Fruit fly (Drosophila melanogaster) whole organism, prepupa: ENCODE data around the gene SmydA-3.
A peak's percentile ranks its signal among the peaks of the same experiment; 100 is the strongest.

Experiments used
- Blimp-1 ChIP-seq: fragments of 200-800 bp; sonication (Bioruptor generic); optimal IDR thresholded peaks from 3 replicates; lab custom pipeline; 2017; ENCODE audit warnings: missing biosample characterization, missing genetic modification characterization, mild to moderate bottlenecking, moderate library complexity, missing genetic modification reagents
- CG10631 ChIP-seq: fragments of 200-800 bp; sonication (Bioruptor generic); optimal IDR thresholded peaks from 2 replicates; lab custom pipeline; 2016; ENCODE audit warnings: missing biosample characterization, missing genetic modification characterization
- CG10669 ChIP-seq: fragments of 200-800 bp; sonication (Bioruptor generic); optimal IDR thresholded peaks from 3 replicates; lab custom pipeline; 2018; ENCODE audit warnings: missing biosample characterization, mild to moderate bottlenecking, missing genetic modification characterization, moderate library complexity
- CG11902 ChIP-seq: fragments of 200-800 bp; sonication (Bioruptor generic); optimal IDR thresholded peaks from 3 replicates; lab custom pipeline; 2016; ENCODE audit warnings: missing biosample characterization, missing genetic modification characterization
- CG15336 ChIP-seq: fragments of 200-800 bp; sonication (Bioruptor generic); IDR thresholded peaks from 2 replicates; pipeline ENCODE4 v1.3.6; 2022; ENCODE audit warnings: missing biosample characterization, missing genetic modification characterization
- CG1621 ChIP-seq: fragments of 200-800 bp; sonication (Bioruptor generic); optimal IDR thresholded peaks from 3 replicates; lab custom pipeline; 2018; ENCODE audit warnings: missing biosample characterization, mild to moderate bottlenecking, missing genetic modification characterization
- CG16779 ChIP-seq: fragments of 200-800 bp; sonication (Bioruptor generic); optimal IDR thresholded peaks from 3 replicates; lab custom pipeline; 2017; ENCODE audit warnings: missing biosample characterization, mild to moderate bottlenecking, missing genetic modification characterization
- CG3032 ChIP-seq: fragments of 200-800 bp; optimal IDR thresholded peaks from 2 replicates; lab custom pipeline; 2019; ENCODE audit warnings: missing biosample characterization, mild to moderate bottlenecking, missing genetic modification characterization, moderate library complexity
- CG31627 ChIP-seq: fragments of 200-800 bp; sonication (Bioruptor generic); optimal IDR thresholded peaks from 3 replicates; lab custom pipeline; 2016; ENCODE audit warnings: missing biosample characterization, missing genetic modification characterization
- CG32006 ChIP-seq: fragments of 200-800 bp; sonication (Bioruptor generic); optimal IDR thresholded peaks from 3 replicates; lab custom pipeline; 2017; ENCODE audit warnings: missing biosample characterization, mild to moderate bottlenecking, missing genetic modification characterization
- CG34406 ChIP-seq: fragments of 200-800 bp; sonication (Bioruptor generic); optimal IDR thresholded peaks from 3 replicates; lab custom pipeline; 2016; ENCODE audit warnings: missing biosample characterization, missing genetic modification characterization
- CG4318 ChIP-seq: fragments of 200-800 bp; sonication (Bioruptor generic); optimal IDR thresholded peaks from 3 replicates; lab custom pipeline; 2017; ENCODE audit warnings: missing biosample characterization, mild to moderate bottlenecking, missing genetic modification characterization
- CG6276 ChIP-seq: fragments of 200-800 bp; sonication (Bioruptor generic); optimal IDR thresholded peaks from 2 replicates; lab custom pipeline; 2017; ENCODE audit warnings: missing biosample characterization, mild to moderate bottlenecking, missing genetic modification characterization
- CG6808 ChIP-seq: fragments of 200-800 bp; sonication (Bioruptor generic); optimal IDR thresholded peaks from 3 replicates; lab custom pipeline; 2017; ENCODE audit warnings: missing biosample characterization, missing genetic modification characterization, mild to moderate bottlenecking, moderate library complexity, missing genetic modification reagents
- CG6854 ChIP-seq: fragments of 200-800 bp; sonication (Bioruptor generic); optimal IDR thresholded peaks from 2 replicates; lab custom pipeline; 2017; ENCODE audit warnings: missing biosample characterization, mild to moderate bottlenecking, missing genetic modification characterization
- CG7368 ChIP-seq: fragments of 200-800 bp; sonication (Bioruptor generic); optimal IDR thresholded peaks from 3 replicates; lab custom pipeline; 2016; ENCODE audit warnings: missing biosample characterization, missing genetic modification characterization
- CG8119 ChIP-seq: fragments of 200-800 bp; sonication (Bioruptor generic); IDR thresholded peaks from 3 replicates; pipeline ENCODE4 v1.3.6; 2022; ENCODE audit warnings: missing biosample characterization, missing genetic modification characterization
- CG8319 ChIP-seq: fragments of 200-800 bp; sonication (Bioruptor generic); optimal IDR thresholded peaks from 3 replicates; lab custom pipeline; 2016; ENCODE audit warnings: missing biosample characterization, missing genetic modification characterization
- CG8632 ChIP-seq: fragments of 200-800 bp; sonication (Bioruptor generic); optimal IDR thresholded peaks from 3 replicates; lab custom pipeline; 2016; ENCODE audit warnings: missing biosample characterization, missing genetic modification characterization
- Eip75B ChIP-seq: fragments of 200-800 bp; sonication (Bioruptor generic); optimal IDR thresholded peaks from 3 replicates; lab custom pipeline; 2016; ENCODE audit warnings: missing biosample characterization, missing genetic modification characterization
- Eip78C ChIP-seq: fragments of 200-800 bp; sonication (Bioruptor generic); peaks from one replicate; lab custom pipeline; 2016; ENCODE audit warnings: missing biosample characterization, missing genetic modification characterization
- Ets21C ChIP-seq: fragments of 200-800 bp; sonication (Bioruptor generic); optimal IDR thresholded peaks from 3 replicates; lab custom pipeline; 2016; ENCODE audit warnings: missing biosample characterization, missing genetic modification characterization
- Ets96B ChIP-seq: fragments of 200-800 bp; optimal IDR thresholded peaks from 2 replicates; lab custom pipeline; 2019; ENCODE audit warnings: missing biosample characterization, mild to moderate bottlenecking, missing genetic modification characterization, moderate library complexity
- Gug ChIP-seq: fragments of 200-800 bp; sonication (Bioruptor generic); IDR thresholded peaks from 2 replicates; pipeline ENCODE4 v1.3.6; 2022; ENCODE audit warnings: missing biosample characterization, missing genetic modification characterization
- Hr39 ChIP-seq: fragments of 200-800 bp; sonication (Bioruptor generic); optimal IDR thresholded peaks from 2 replicates; lab custom pipeline; 2016; ENCODE audit warnings: missing biosample characterization, missing genetic modification characterization
- Hr4 ChIP-seq: fragments of 200-800 bp; sonication (Bioruptor generic); optimal IDR thresholded peaks from 3 replicates; lab custom pipeline; 2016; ENCODE audit warnings: missing biosample characterization, missing genetic modification characterization
- Met ChIP-seq: fragments of 200-800 bp; sonication (Bioruptor generic); optimal IDR thresholded peaks from 3 replicates; lab custom pipeline; 2016; ENCODE audit warnings: missing biosample characterization, missing genetic modification characterization
- OdsH ChIP-seq: fragments of 200-800 bp; sonication (Bioruptor generic); optimal IDR thresholded peaks from 3 replicates; lab custom pipeline; 2016; ENCODE audit warnings: missing biosample characterization, missing genetic modification characterization
- Sox102F ChIP-seq: fragments of 200-800 bp; sonication (Bioruptor generic); optimal IDR thresholded peaks from 2 replicates; lab custom pipeline; 2016; ENCODE audit warnings: missing biosample characterization, mild to moderate bottlenecking, missing genetic modification characterization
- Sox14 ChIP-seq: fragments of 200-800 bp; sonication (Bioruptor generic); optimal IDR thresholded peaks from 3 replicates; lab custom pipeline; 2016; ENCODE audit warnings: missing biosample characterization, missing genetic modification characterization
- Sox15 ChIP-seq: fragments of 200-800 bp; sonication (Bioruptor generic); optimal IDR thresholded peaks from 3 replicates; lab custom pipeline; 2016; ENCODE audit warnings: missing biosample characterization, missing genetic modification characterization
- achi ChIP-seq: fragments of 200-800 bp; sonication (Bioruptor generic); optimal IDR thresholded peaks from 3 replicates; lab custom pipeline; 2016; ENCODE audit warnings: missing biosample characterization, missing genetic modification characterization
- acj6 ChIP-seq: fragments of 200-800 bp; sonication (Bioruptor generic); optimal IDR thresholded peaks from 3 replicates; lab custom pipeline; 2016; ENCODE audit warnings: missing biosample characterization, missing genetic modification characterization
- dac ChIP-seq: fragments of 200-800 bp; sonication (Bioruptor generic); optimal IDR thresholded peaks from 2 replicates; lab custom pipeline; 2017; ENCODE audit warnings: missing biosample characterization, mild to moderate bottlenecking, missing genetic modification characterization
- dsx ChIP-seq: fragments of 200-800 bp; optimal IDR thresholded peaks from 3 replicates; lab custom pipeline; 2019; ENCODE audit warnings: missing biosample characterization, mild to moderate bottlenecking, missing genetic modification characterization, moderate library complexity; ENCODE audit not compliant: poor library complexity, severe bottlenecking
- eg ChIP-seq: fragments of 200-800 bp; sonication (Bioruptor generic); IDR thresholded peaks from 3 replicates; pipeline ENCODE4 v1.3.6; 2022; ENCODE audit warnings: missing biosample characterization, missing genetic modification characterization
- esn ChIP-seq: fragments of 200-800 bp; sonication (Bioruptor generic); optimal IDR thresholded peaks from 2 replicates; lab custom pipeline; 2016; ENCODE audit warnings: missing biosample characterization, mild to moderate bottlenecking, missing genetic modification characterization, moderate library complexity
- fd59A ChIP-seq: fragments of 200-800 bp; sonication (Bioruptor generic); optimal IDR thresholded peaks from 2 replicates; lab custom pipeline; 2017; ENCODE audit warnings: missing biosample characterization, mild to moderate bottlenecking, missing genetic modification characterization, missing genetic modification reagents
- fd85E ChIP-seq: fragments of 200-800 bp; sonication (Bioruptor generic); optimal IDR thresholded peaks from 3 replicates; lab custom pipeline; 2016; ENCODE audit warnings: missing biosample characterization, missing genetic modification characterization
- fkh ChIP-seq: fragments of 200-800 bp; sonication (Bioruptor generic); optimal IDR thresholded peaks from 3 replicates; lab custom pipeline; 2017; ENCODE audit warnings: missing biosample characterization, mild to moderate bottlenecking, missing genetic modification characterization, moderate library complexity
- lz ChIP-seq: fragments of 200-800 bp; sonication (Bioruptor generic); optimal IDR thresholded peaks from 3 replicates; lab custom pipeline; 2016; ENCODE audit warnings: missing biosample characterization, missing genetic modification characterization
- net ChIP-seq: fragments of 200-800 bp; sonication (Bioruptor generic); optimal IDR thresholded peaks from 3 replicates; lab custom pipeline; 2016; ENCODE audit warnings: missing biosample characterization, missing genetic modification characterization
- pdm3 ChIP-seq: fragments of 200-800 bp; sonication (Bioruptor generic); optimal IDR thresholded peaks from 3 replicates; lab custom pipeline; 2016; ENCODE audit warnings: missing biosample characterization, missing genetic modification characterization
- salr ChIP-seq, 2 experiments: fragments of 200-800 bp; sonication (Bioruptor generic); optimal IDR thresholded peaks; 3 replicates each; lab custom pipeline; 2016 to 2018; ENCODE audit warnings: missing biosample characterization in 2 of 2, missing genetic modification characterization in 2 of 2, mild to moderate bottlenecking in 1 of 2
- spab ChIP-seq: fragments of 200-800 bp; sonication (Bioruptor generic); optimal IDR thresholded peaks from 2 replicates; lab custom pipeline; 2017; ENCODE audit warnings: missing biosample characterization, mild to moderate bottlenecking, missing genetic modification characterization, missing genetic modification reagents
- ss ChIP-seq, 2 experiments: fragments of 200-800 bp; sonication (Bioruptor generic); optimal IDR thresholded peaks; 2 replicates in 1 of 2; 3 replicates in 1 of 2; lab custom pipeline; 2017 to 2018; ENCODE audit warnings: mild to moderate bottlenecking in 2 of 2, missing biosample characterization in 2 of 2, missing genetic modification characterization in 2 of 2, moderate library complexity in 1 of 2
- svp ChIP-seq: fragments of 200-800 bp; sonication (Bioruptor generic); peaks from one replicate; lab custom pipeline; 2016; ENCODE audit warnings: missing biosample characterization, missing genetic modification characterization
- topi ChIP-seq: fragments of 200-800 bp; sonication (Bioruptor generic); optimal IDR thresholded peaks from 3 replicates; lab custom pipeline; 2016; ENCODE audit warnings: missing biosample characterization, missing genetic modification characterization

Gene SmydA-3

dm6 chr2L:10851336-10851862 lies 1.5 kb downstream of the SmydA-3 start:
- no peak for TF ChIP-seq esn (GFP tag; lab: Kevin White, UChicago)
- peak; percentile 11 for TF ChIP-seq Eip78C (GFP tag; lab: Kevin White, UChicago)

- TF ChIP-seq Ets96B (tag; lab: Kevin White, UChicago), result peak; percentile 48
- TF ChIP-seq acj6 (GFP tag; lab: Kevin White, UChicago), result peak; percentile 48
- TF ChIP-seq Blimp-1 (GFP tag; lab: Kevin White, UChicago), result no peak
- peak; percentile 69 for TF ChIP-seq Hr4
- TF ChIP-seq CG31627 (GFP tag; lab: Kevin White, UChicago), result peak; percentile 56
- TF ChIP-seq CG6808 (GFP tag; lab: Kevin White, UChicago), result no peak
- TF ChIP-seq CG16779, result no peak
- TF ChIP-seq achi, result peak; percentile 34
- TF ChIP-seq CG1621 (tag; lab: Kevin White, UChicago), result no peak
- 0 out of 3 replicates have a peak, but pooled peaks have one; percentile 37 for TF ChIP-seq CG8119
- TF ChIP-seq eg, result peak; percentile 28; the same call in 1 of the 3 replicates
- TF ChIP-seq CG10631 (GFP tag; lab: Kevin White, UChicago), result peak; percentile 54
- TF ChIP-seq CG8319 (GFP tag; lab: Kevin White, UChicago), result no peak
- peak; percentile 25 for TF ChIP-seq Sox102F
- TF ChIP-seq dsx (GFP tag; lab: Kevin White, UChicago), result peak; percentile 1
- peak; percentile 5 for TF ChIP-seq Sox15 (GFP tag; lab: Kevin White, UChicago)
- TF ChIP-seq CG34406, result peak; percentile 42
- peak; percentile 49 for TF ChIP-seq OdsH (GFP tag; lab: Kevin White, UChicago)
- TF ChIP-seq Eip75B (GFP tag; lab: Kevin White, UChicago), result peak; percentile 33
- peak; percentile 15 for TF ChIP-seq CG8632 (GFP tag; lab: Kevin White, UChicago)
- TF ChIP-seq lz (GFP tag; lab: Kevin White, UChicago), result peak; percentile 56
- peak; percentile 70 for TF ChIP-seq pdm3
- peak in 1 of 2 experiments; percentile 17 for TF ChIP-seq salr (GFP tag; optimal IDR thresholded peaks at IDR 0.05; lab: Kevin White, UChicago)
- TF ChIP-seq fd59A, result no peak
- TF ChIP-seq Ets21C (GFP tag; lab: Kevin White, UChicago), result peak; percentile 33
- no peak for TF ChIP-seq CG6854 (GFP tag; lab: Kevin White, UChicago)
- no peak for TF ChIP-seq CG6276 (GFP tag; lab: Kevin White, UChicago)
- TF ChIP-seq Eip78C (GFP tag; lab: Kevin White, UChicago), result peak; percentile 65
- peak; percentile 8 for TF ChIP-seq CG7368 (GFP tag; lab: Kevin White, UChicago)
- peak; percentile 56 for TF ChIP-seq Met
- TF ChIP-seq Sox14 (GFP tag; lab: Kevin White, UChicago), result peak; percentile 42
- TF ChIP-seq svp (GFP tag; lab: Kevin White, UChicago), result peak; percentile 64
- TF ChIP-seq CG10669 (GFP tag; lab: Kevin White, UChicago), result peak; percentile 2
- peak; percentile 48 for TF ChIP-seq esn (GFP tag; lab: Kevin White, UChicago)
- no peak for TF ChIP-seq topi (GFP tag; lab: Kevin White, UChicago)
- TF ChIP-seq CG4318, result no peak
- TF ChIP-seq ss (GFP tag; optimal IDR thresholded peaks at IDR 0.05; lab: Kevin White, UChicago), result no peak
- TF ChIP-seq CG15336 (GFP tag; lab: Robert Waterston, UW), result peak; percentile 29; the same call in 1 of the 2 replicates
- TF ChIP-seq net (GFP tag; lab: Kevin White, UChicago), result peak; percentile 50
- peak; percentile 57 for TF ChIP-seq fkh (GFP tag; lab: Kevin White, UChicago)
- peak; percentile 61 for TF ChIP-seq CG3032 (tag; lab: Kevin White, UChicago)
- TF ChIP-seq CG32006 (GFP tag; lab: Kevin White, UChicago), result peak; percentile 53
- peak; percentile 15 for TF ChIP-seq CG11902 (GFP tag; lab: Kevin White, UChicago)
- TF ChIP-seq Hr39 (GFP tag; lab: Kevin White, UChicago), result peak; percentile 57
- no peak for TF ChIP-seq Gug (GFP tag; lab: Robert Waterston, UW)
- no peak for TF ChIP-seq dac
- peak; percentile 6 for TF ChIP-seq spab (GFP tag; lab: Kevin White, UChicago)
- no peak for TF ChIP-seq fd85E
These were observed 6.5 kb downstream of the SmydA-3 start, which contains the start of gene Dnz1 for dm6 chr2L:10856328-10856942. Dnz1 (minus strand) TSS chr2L:10856644.
